Worm (Caenorhabditis elegans) whole organism, L2 larva: ENCODE measurements around the gene Y39G8B.2.

Source experiments
- F13H6.1 ChIP-seq: sonication (generic microtip); optimal IDR thresholded peaks from 2 replicates; lab custom pipeline; 2016; ENCODE audit warnings: missing genetic modification characterization, missing compliant biosample characterization
- aly-2 ChIP-seq: fragments of 150-350 bp; optimal IDR thresholded peaks from 2 replicates; lab custom pipeline; 2014; ENCODE audit warnings: missing biosample characterization, missing genetic modification characterization
- blmp-1 ChIP-seq: sonication (generic microtip); optimal IDR thresholded peaks from 2 replicates; lab custom pipeline; 2017; ENCODE audit warnings: missing genetic modification characterization, mild to moderate bottlenecking, missing compliant biosample characterization, antibody characterized with exemption, moderate library complexity; ENCODE audit not compliant: insufficient read depth
- ceh-82 ChIP-seq: fragments of 150-350 bp; optimal IDR thresholded peaks from 2 replicates; lab custom pipeline; 2014; ENCODE audit warnings: missing biosample characterization, missing genetic modification characterization
- egl-27 ChIP-seq: sonication (generic microtip); optimal IDR thresholded peaks from 3 replicates; lab custom pipeline; 2017; ENCODE audit warnings: missing biosample characterization, missing genetic modification reagents, missing genetic modification characterization
- lin-39 ChIP-seq: fragments of 150-350 bp; optimal IDR thresholded peaks from 2 replicates; lab custom pipeline; 2014; ENCODE audit warnings: missing biosample characterization, missing genetic modification reagents, missing genetic modification characterization
- mab-5 ChIP-seq: fragments of 150-350 bp; optimal IDR thresholded peaks from 2 replicates; lab custom pipeline; 2014; ENCODE audit warnings: missing biosample characterization, missing genetic modification characterization
- nhr-23 ChIP-seq: fragments of 150-350 bp; optimal IDR thresholded peaks from 2 replicates; lab custom pipeline; 2014; ENCODE audit warnings: missing biosample characterization, missing genetic modification reagents, missing genetic modification characterization
- nhr-25 ChIP-seq: fragments of 150-350 bp; sonication (generic microtip); optimal IDR thresholded peaks from 3 replicates; lab custom pipeline; 2014; ENCODE audit warnings: missing biosample characterization, missing genetic modification characterization

ce11 chrII:13957437-13957836 is 18.6 kb downstream of the Y39G8B.2 start, which contains the start of gene zip-3:
- no peak for TF ChIP-seq blmp-1 (tag; lab: Kevin White, UChicago)
- TF ChIP-seq F13H6.1 (tag; lab: Kevin White, UChicago) = no peak
- no peak for TF ChIP-seq ceh-82 (tag; lab: Kevin White, UChicago)
- TF ChIP-seq egl-27 = no peak
- no peak for TF ChIP-seq aly-2
- no peak for TF ChIP-seq mab-5
- TF ChIP-seq nhr-25 (tag; lab: Kevin White, UChicago) = no peak
- TF ChIP-seq nhr-23 (tag; lab: Kevin White, UChicago) = no peak
- no peak for TF ChIP-seq lin-39 (tag; lab: Kevin White, UChicago)
